Worm (Caenorhabditis elegans) whole organism, young adult: ENCODE results near the gene ttr-36.

Experiments
- B0019.2 ChIP-seq: fragments of 200-800 bp; sonication (Bioruptor generic); conservative IDR thresholded peaks from 2 replicates; pipeline ENCODE4 v1.3.6; 2022; ENCODE audit warnings: missing genetic modification reagents, missing genetic modification characterization, missing compliant biosample characterization
- B0035.1 ChIP-seq: sonication (generic microtip); optimal IDR thresholded peaks from 2 replicates; lab custom pipeline; 2016; ENCODE audit warnings: missing genetic modification characterization, mild to moderate bottlenecking, missing compliant biosample characterization, missing genotype, missing genetic modification reagents
- B0261.1 ChIP-seq: sonication (generic microtip); optimal IDR thresholded peaks from 2 replicates; lab custom pipeline; 2016; ENCODE audit warnings: mild to moderate bottlenecking, missing genetic modification characterization, moderate library complexity, missing compliant biosample characterization
- D2030.7 ChIP-seq: fragments of 200-800 bp; sonication (Bioruptor generic); IDR thresholded peaks from 2 replicates; pipeline ENCODE4 v1.3.6; 2022; ENCODE audit warnings: missing genetic modification reagents, missing genetic modification characterization, missing compliant biosample characterization
- F10E7.11 ChIP-seq: sonication (generic microtip); optimal IDR thresholded peaks from 2 replicates; lab custom pipeline; 2017; ENCODE audit warnings: mild to moderate bottlenecking, missing genetic modification characterization, moderate library complexity, missing compliant biosample characterization
- F23B12.7 ChIP-seq: sonication (generic microtip); optimal IDR thresholded peaks from 2 replicates; lab custom pipeline; 2017; ENCODE audit warnings: missing genetic modification characterization, mild to moderate bottlenecking, missing compliant biosample characterization, antibody characterized with exemption, moderate library complexity; ENCODE audit not compliant: insufficient read depth
- F33H1.4 ChIP-seq: fragments of 200-800 bp; sonication (Bioruptor generic); IDR thresholded peaks from 2 replicates; pipeline ENCODE4 v1.3.6; 2022; ENCODE audit warnings: missing genetic modification reagents, missing genetic modification characterization, missing compliant biosample characterization
- F39B2.1 ChIP-seq: fragments of 200-800 bp; sonication (Bioruptor generic); IDR thresholded peaks from 2 replicates; pipeline ENCODE4 v1.3.6; 2022; ENCODE audit warnings: missing genetic modification reagents, missing genetic modification characterization, missing compliant biosample characterization
- F52B5.7 ChIP-seq: sonication (generic microtip); optimal IDR thresholded peaks from 2 replicates; lab custom pipeline; 2016; ENCODE audit warnings: mild to moderate bottlenecking, missing genetic modification characterization, missing compliant biosample characterization
- F55B11.4 ChIP-seq: sonication (generic microtip); optimal IDR thresholded peaks from 2 replicates; lab custom pipeline; 2016; ENCODE audit warnings: missing compliant biosample characterization, missing genetic modification characterization, borderline replicate concordance; ENCODE audit not compliant: insufficient read depth
- K12H6.12 ChIP-seq: fragments of 200-800 bp; sonication (Bioruptor generic); optimal IDR thresholded peaks from 2 replicates; lab custom pipeline; 2018; ENCODE audit warnings: mild to moderate bottlenecking, missing genetic modification characterization, missing compliant biosample characterization
- attf-3 ChIP-seq: fragments of 200-800 bp; sonication (Bioruptor generic); conservative IDR thresholded peaks from 2 replicates; pipeline ENCODE4 v1.3.6; 2022; ENCODE audit warnings: missing genetic modification reagents, missing genetic modification characterization, missing compliant biosample characterization
- ceh-27 ChIP-seq: fragments of 200-800 bp; sonication (Bioruptor generic); optimal IDR thresholded peaks from 2 replicates; lab custom pipeline; 2018; ENCODE audit warnings: mild to moderate bottlenecking, missing genetic modification characterization, moderate library complexity, missing compliant biosample characterization
- ceh-79 ChIP-seq: sonication (generic microtip); optimal IDR thresholded peaks from 2 replicates; lab custom pipeline; 2017; ENCODE audit warnings: mild to moderate bottlenecking, missing genetic modification characterization, missing compliant biosample characterization
- ceh-91 ChIP-seq: fragments of 200-800 bp; sonication (Bioruptor generic); IDR thresholded peaks from 2 replicates; pipeline ENCODE4 v1.3.6; 2022; ENCODE audit warnings: missing genetic modification reagents, missing genetic modification characterization, missing compliant biosample characterization
- chd-7 ChIP-seq: sonication (generic microtip); optimal IDR thresholded peaks from 2 replicates; lab custom pipeline; 2016; ENCODE audit warnings: mild to moderate bottlenecking, missing genetic modification characterization, moderate library complexity, missing compliant biosample characterization
- dox-1 ChIP-seq: fragments of 200-800 bp; sonication (Bioruptor generic); IDR thresholded peaks from 2 replicates; pipeline ENCODE4 v1.3.6; 2022; ENCODE audit warnings: missing genetic modification reagents, missing genetic modification characterization, missing compliant biosample characterization
- dpl-1 ChIP-seq: fragments of 150-350 bp; optimal IDR thresholded peaks from 2 replicates; lab custom pipeline; 2014; ENCODE audit warnings: missing biosample characterization, missing genetic modification reagents, missing genetic modification characterization
- hlh-26 ChIP-seq: fragments of 200-800 bp; sonication (Bioruptor generic); conservative IDR thresholded peaks from 2 replicates; pipeline ENCODE4 v1.3.6; 2022; ENCODE audit warnings: missing genetic modification reagents, missing genetic modification characterization, missing compliant biosample characterization
- lag-1 ChIP-seq: fragments of 200-800 bp; sonication (Bioruptor generic); IDR thresholded peaks from 2 replicates; pipeline ENCODE4 v1.3.6; 2022; ENCODE audit warnings: missing genetic modification reagents, missing genetic modification characterization, missing compliant biosample characterization
- lsl-1 ChIP-seq: fragments of 200-800 bp; sonication (Bioruptor generic); optimal IDR thresholded peaks from 2 replicates; lab custom pipeline; 2018; ENCODE audit warnings: mild to moderate bottlenecking, missing genetic modification characterization, moderate library complexity, missing compliant biosample characterization
- nfya-2 ChIP-seq: fragments of 200-800 bp; sonication (Bioruptor generic); IDR thresholded peaks from 2 replicates; pipeline ENCODE4 v1.3.6; 2022; ENCODE audit warnings: missing genetic modification reagents, missing genetic modification characterization, missing compliant biosample characterization
- nhr-80 ChIP-seq: sonication (generic microtip); optimal IDR thresholded peaks from 2 replicates; lab custom pipeline; 2016; ENCODE audit warnings: missing genetic modification characterization, missing compliant biosample characterization
- pbrm-1 ChIP-seq: fragments of 200-800 bp; sonication (Bioruptor generic); IDR thresholded peaks from 2 replicates; pipeline ENCODE4 v1.3.6; 2022; ENCODE audit warnings: missing genetic modification reagents, missing genetic modification characterization, missing compliant biosample characterization
- pha-4 ChIP-seq: fragments of 150-350 bp; sonication (generic microtip); optimal IDR thresholded peaks from 2 replicates; lab custom pipeline; 2014; ENCODE audit warnings: missing biosample characterization, missing genetic modification reagents, missing genetic modification characterization
- rec-8 ChIP-seq, 2 experiments: sonication (generic microtip); optimal IDR thresholded peaks; 2 replicates each; lab custom pipeline; 2016; ENCODE audit warnings: mild to moderate bottlenecking in 2 of 2, missing genetic modification characterization in 2 of 2, missing genetic modification reagents in 2 of 2, missing genotype in 2 of 2, missing biosample characterization in 1 of 2, missing compliant biosample characterization in 1 of 2, moderate library complexity in 1 of 2
- rpc-1 ChIP-seq, 2 experiments: fragments of 150-350 bp in 1 of 2; sonication (generic microtip) in 1 of 2; optimal IDR thresholded peaks; 2 replicates each; lab custom pipeline; 2014 to 2018; ENCODE audit warnings: missing biosample characterization in 1 of 2, missing genetic modification characterization in 1 of 2, missing genetic modification reagents in 1 of 2, missing genotype in 1 of 2
- snpc-1.3 ChIP-seq: sonication (generic microtip); optimal IDR thresholded peaks from 2 replicates; lab custom pipeline; 2017; ENCODE audit warnings: missing genetic modification characterization, mild to moderate bottlenecking, missing compliant biosample characterization, antibody characterized with exemption, moderate library complexity, missing genotype, missing genetic modification reagents; ENCODE audit not compliant: insufficient read depth
- sptf-2 ChIP-seq: fragments of 200-800 bp; sonication (Bioruptor generic); optimal IDR thresholded peaks from 2 replicates; lab custom pipeline; 2018; ENCODE audit warnings: mild to moderate bottlenecking, missing genetic modification characterization, missing compliant biosample characterization
- tbp1 ChIP-seq: fragments of 200-800 bp; sonication (Bioruptor generic); optimal IDR thresholded peaks from 2 replicates; lab custom pipeline; 2018; ENCODE audit warnings: mild to moderate bottlenecking, missing genetic modification characterization, missing compliant biosample characterization
- ztf-18 ChIP-seq: sonication (generic microtip); optimal IDR thresholded peaks from 2 replicates; lab custom pipeline; 2016; ENCODE audit warnings: missing genotype, mild to moderate bottlenecking, missing genetic modification characterization, missing compliant biosample characterization
- ztf-26 ChIP-seq: sonication (generic microtip); optimal IDR thresholded peaks from 2 replicates; lab custom pipeline; 2017; ENCODE audit warnings: missing genetic modification characterization, missing compliant biosample characterization
- ztf-3 ChIP-seq: fragments of 200-800 bp; sonication (Bioruptor generic); optimal IDR thresholded peaks from 2 replicates; lab custom pipeline; 2018; ENCODE audit warnings: mild to moderate bottlenecking, missing genetic modification characterization, missing compliant biosample characterization
- ztf-6 ChIP-seq: fragments of 200-800 bp; sonication (Bioruptor generic); IDR thresholded peaks from 2 replicates; pipeline ENCODE4 v1.3.6; 2022; ENCODE audit warnings: missing genetic modification reagents, missing genetic modification characterization, missing compliant biosample characterization

Gene ttr-36

ce11 chrX:6510627-6511026 is at the start of gene ttr-36:
Gene ttr-36 (plus strand): TSS chrX:6510927.
- TF ChIP-seq ztf-18: no peak
- TF ChIP-seq nhr-80 (tag; lab: Kevin White, UChicago): peak; percentile 30

DNA sequence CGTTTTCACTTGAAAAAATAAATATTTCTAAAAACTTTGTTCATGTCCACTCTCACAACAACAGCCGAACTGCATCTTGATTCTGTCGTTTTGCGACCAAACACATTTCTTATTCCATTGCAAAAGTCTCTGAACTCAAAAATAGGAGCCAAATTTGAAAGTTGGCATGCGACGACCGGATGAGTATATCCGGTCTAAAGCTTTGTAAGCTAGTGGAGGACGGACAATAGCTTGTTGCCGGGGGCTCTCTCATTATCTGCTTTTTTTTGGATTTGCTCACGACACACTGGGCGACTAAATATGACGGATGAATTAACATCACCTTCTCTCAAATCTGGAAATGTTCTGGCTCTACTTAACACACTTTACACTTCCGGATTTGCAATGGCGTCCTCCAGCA is 49.0 kb upstream of the ttr-36 start, which contains the start of gene K04E7.1:
Gene K04E7.1, plus strand, starts transcription at position 301 of the 400 bp plus-strand sequence.
- TF ChIP-seq B0261.1 (tag; lab: Kevin White, UChicago) (no peak), ceh-91 (no peak), B0035.1 (tag; lab: Kevin White, UChicago) (no peak), nfya-2 (GFP tag; lab: Robert Waterston, UW) (no peak), pbrm-1 (GFP tag; lab: Robert Waterston, UW) (no peak), hlh-26 (GFP tag; lab: Robert Waterston, UW) (no peak), F33H1.4 (GFP tag; lab: Robert Waterston, UW) (no peak), ceh-27 (GFP tag; lab: Kevin White, UChicago) (no peak)

DNA sequence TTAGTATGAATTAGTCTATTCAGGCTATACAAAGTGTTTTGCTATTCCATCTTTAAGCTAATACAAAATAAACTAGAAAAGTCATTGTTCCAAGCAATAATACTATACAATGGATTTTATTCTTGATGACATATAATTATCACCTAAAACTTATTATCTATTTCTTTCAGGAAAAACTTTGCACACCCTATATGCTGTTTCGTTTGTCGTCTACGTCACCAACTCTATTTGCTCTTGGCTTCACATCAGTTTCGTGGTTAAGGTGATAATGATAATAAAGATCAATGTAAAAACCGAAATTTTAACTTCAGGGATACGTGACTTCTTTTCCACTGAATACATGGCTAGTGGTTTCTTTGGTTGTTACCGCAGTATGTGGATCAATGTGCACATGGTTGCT is 48.2 kb upstream of the ttr-36 start:
- TF ChIP-seq F52B5.7 (no peak), dpl-1 (GFP tag; lab: Kevin White, UChicago) (no peak), F55B11.4 (tag; lab: Kevin White, UChicago) (no peak), attf-3 (GFP tag; lab: Robert Waterston, UW) (no peak), rec-8 (tag; optimal IDR thresholded peaks at IDR 0.05; lab: Kevin White, UChicago) (no peak), lsl-1 (no peak), pha-4 (tag; lab: Kevin White, UChicago) (no peak), ztf-3 (no peak), D2030.7 (GFP tag; lab: Robert Waterston, UW) (no peak), lag-1 (GFP tag; lab: Robert Waterston, UW) (no peak), F23B12.7 (tag; lab: Kevin White, UChicago) (no peak), ztf-26 (tag; lab: Kevin White, UChicago) (no peak), ztf-6 (GFP tag; lab: Robert Waterston, UW) (no peak), B0019.2 (GFP tag; lab: Robert Waterston, UW) (no peak), F39B2.1 (GFP tag; lab: Robert Waterston, UW) (no peak), sptf-2 (GFP tag; lab: Kevin White, UChicago) (no peak), K12H6.12 (tag; lab: Kevin White, UChicago) (no peak), ceh-79 (tag; lab: Kevin White, UChicago) (no peak), F10E7.11 (tag; lab: Kevin White, UChicago) (no peak)

DNA sequence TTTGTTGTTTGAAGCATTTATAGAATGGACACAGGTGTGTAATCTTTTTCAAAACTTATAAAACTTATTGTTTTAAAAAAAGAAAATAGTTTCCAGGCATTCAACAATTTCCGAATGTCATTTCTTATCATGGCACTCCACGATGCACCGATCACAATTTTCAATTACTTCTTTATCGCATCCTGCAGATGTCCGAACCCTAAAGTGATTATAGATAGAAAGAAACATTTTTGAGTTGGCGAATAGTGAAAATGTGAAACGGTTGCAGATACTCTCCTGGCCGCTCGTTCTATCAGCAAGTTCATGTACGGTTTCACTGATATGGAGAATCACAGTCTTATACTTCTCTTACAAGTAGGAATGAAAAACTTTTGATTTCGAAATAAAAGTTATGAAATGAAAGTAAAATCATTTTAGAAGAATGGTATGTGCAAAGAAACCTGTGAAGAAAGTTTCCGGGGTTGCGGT is 47.7 kb upstream of the ttr-36 start, which contains the start of gene C15B12.2:
Gene C15B12.2, plus strand, starts transcription at position 418 of the 468 bp plus-strand sequence.
- TF ChIP-seq nhr-80 (tag; lab: Kevin White, UChicago): peak; percentile 78
- TF ChIP-seq chd-7 (tag; lab: Kevin White, UChicago): no peak

ce11 chrX:6467462-6467861 is 43.3 kb upstream of the ttr-36 start, which contains the start of gene C15B12.3:
Gene C15B12.3 (minus strand): TSS chrX:6467562.
- no peak for TF ChIP-seq snpc-1.3 (tag; lab: Kevin White, UChicago)
- TF ChIP-seq B0261.1 (tag; lab: Kevin White, UChicago): peak; percentile 6
- TF ChIP-seq ztf-6 (GFP tag; lab: Robert Waterston, UW): no peak
- peak; percentile 38 for TF ChIP-seq tbp1 (GFP tag; lab: Kevin White, UChicago)
- no peak for TF ChIP-seq dox-1 (GFP tag; lab: Robert Waterston, UW)
- no peak for TF ChIP-seq dpl-1 (GFP tag; lab: Kevin White, UChicago)
- TF ChIP-seq rpc-1 (optimal IDR thresholded peaks at IDR 0.05; lab: Kevin White, UChicago): no peak
- peak; percentile 57 for TF ChIP-seq rpc-1 (tag; optimal IDR thresholded peaks at IDR 0.05; lab: Kevin White, UChicago)
- TF ChIP-seq, all 124 proteins: peak for 3
